Fruit fly (Drosophila melanogaster): ENCODE measurements around the gene CG45079.

CG45079 gene

dm6 chr3R:17124177-17124576, at the start of gene CG45079:
TSS of gene CG45079 (plus strand) at chr3R:17124477.
- TF ChIP-seq ttk (optimal IDR thresholded peaks at IDR 0.05) (no peak), Myc (optimal IDR thresholded peaks at IDR 0.05) (no peak), psq (optimal IDR thresholded peaks at IDR 0.05) (no peak), insv (optimal IDR thresholded peaks at IDR 0.05) (no peak), Sin3A (optimal IDR thresholded peaks at IDR 0.05) (no peak), h (optimal IDR thresholded peaks at IDR 0.05) (no peak)

- TF ChIP-seq insv (optimal IDR thresholded peaks at IDR 0.05) = peak; percentile 41
- TF ChIP-seq psq (optimal IDR thresholded peaks at IDR 0.05) = no peak
- TF ChIP-seq Myc (optimal IDR thresholded peaks at IDR 0.05) = no peak
- TF ChIP-seq h (optimal IDR thresholded peaks at IDR 0.05) = peak; percentile 44
These were observed 46.3 kb upstream of the CG45079 start for dm6 chr3R:17077968-17078417.

- TF ChIP-seq h (optimal IDR thresholded peaks at IDR 0.05) (no peak), ttk (optimal IDR thresholded peaks at IDR 0.05) (no peak), Myc (optimal IDR thresholded peaks at IDR 0.05) (no peak)
These were observed 45.1 kb upstream of the CG45079 start for dm6 chr3R:17078961-17079858.

DNA sequence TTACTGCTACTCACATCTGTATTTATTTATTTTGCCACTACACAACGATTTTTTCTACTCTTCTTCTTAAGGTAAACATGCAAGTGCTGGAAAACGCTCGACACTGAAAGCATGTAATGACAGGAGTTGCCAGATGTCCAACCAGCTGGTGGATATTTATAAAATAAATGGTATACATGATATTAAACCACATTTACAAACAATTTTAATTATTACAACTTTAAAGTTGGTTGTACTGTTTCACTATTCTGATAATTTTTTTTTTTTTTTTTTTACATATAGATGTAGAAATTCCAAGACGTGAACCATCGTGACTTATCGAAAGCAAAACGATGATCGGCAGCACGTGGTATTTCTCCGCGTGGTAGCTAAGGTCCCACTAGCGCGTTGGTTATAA, 44.4 kb upstream of the CG45079 start, which contains the start of the genes Keap1 and kuk:
Keap1 (minus strand) TSS at position 87 of the 397 bp plus-strand sequence.
kuk (plus strand) TSS at position 386 of the 397 bp plus-strand sequence.
- TF ChIP-seq ttk (optimal IDR thresholded peaks at IDR 0.05) (no peak), Myc (optimal IDR thresholded peaks at IDR 0.05) (no peak), h (optimal IDR thresholded peaks at IDR 0.05) (no peak), Sin3A (optimal IDR thresholded peaks at IDR 0.05) (no peak), psq (optimal IDR thresholded peaks at IDR 0.05) (no peak), insv (optimal IDR thresholded peaks at IDR 0.05) (no peak)

dm6 chr3R:17080666-17081358, 43.5 kb upstream of the CG45079 start:
- no peak for TF ChIP-seq Sin3A (optimal IDR thresholded peaks at IDR 0.05)
- peak; percentile 21 for TF ChIP-seq h (optimal IDR thresholded peaks at IDR 0.05)

- TF ChIP-seq insv (optimal IDR thresholded peaks at IDR 0.05) (no peak), psq (optimal IDR thresholded peaks at IDR 0.05) (no peak), Sin3A (optimal IDR thresholded peaks at IDR 0.05) (no peak), Myc (optimal IDR thresholded peaks at IDR 0.05) (no peak), ttk (optimal IDR thresholded peaks at IDR 0.05) (no peak), h (optimal IDR thresholded peaks at IDR 0.05) (no peak)
These were observed 42.8 kb upstream of the CG45079 start for dm6 chr3R:17081359-17081935.

dm6 chr3R:17082471-17082870, 41.8 kb upstream of the CG45079 start:
- no peak for TF ChIP-seq Sin3A (optimal IDR thresholded peaks at IDR 0.05)
- TF ChIP-seq psq (optimal IDR thresholded peaks at IDR 0.05) = no peak
- TF ChIP-seq ttk (optimal IDR thresholded peaks at IDR 0.05) = no peak
- TF ChIP-seq h (optimal IDR thresholded peaks at IDR 0.05) = no peak
- TF ChIP-seq insv (optimal IDR thresholded peaks at IDR 0.05) = no peak
- no peak for TF ChIP-seq Myc (optimal IDR thresholded peaks at IDR 0.05)

- TF ChIP-seq h (optimal IDR thresholded peaks at IDR 0.05) = no peak
- TF ChIP-seq Myc (optimal IDR thresholded peaks at IDR 0.05) = no peak
- no peak for TF ChIP-seq psq (optimal IDR thresholded peaks at IDR 0.05)
- TF ChIP-seq ttk (optimal IDR thresholded peaks at IDR 0.05) = no peak
- no peak for TF ChIP-seq insv (optimal IDR thresholded peaks at IDR 0.05)
- no peak for TF ChIP-seq Sin3A (optimal IDR thresholded peaks at IDR 0.05)
These were observed 39.1 kb upstream of the CG45079 start, which contains the start of gene GckIII for dm6 chr3R:17085029-17085807. TSS of gene GckIII (plus strand) at chr3R:17085513.

DNA sequence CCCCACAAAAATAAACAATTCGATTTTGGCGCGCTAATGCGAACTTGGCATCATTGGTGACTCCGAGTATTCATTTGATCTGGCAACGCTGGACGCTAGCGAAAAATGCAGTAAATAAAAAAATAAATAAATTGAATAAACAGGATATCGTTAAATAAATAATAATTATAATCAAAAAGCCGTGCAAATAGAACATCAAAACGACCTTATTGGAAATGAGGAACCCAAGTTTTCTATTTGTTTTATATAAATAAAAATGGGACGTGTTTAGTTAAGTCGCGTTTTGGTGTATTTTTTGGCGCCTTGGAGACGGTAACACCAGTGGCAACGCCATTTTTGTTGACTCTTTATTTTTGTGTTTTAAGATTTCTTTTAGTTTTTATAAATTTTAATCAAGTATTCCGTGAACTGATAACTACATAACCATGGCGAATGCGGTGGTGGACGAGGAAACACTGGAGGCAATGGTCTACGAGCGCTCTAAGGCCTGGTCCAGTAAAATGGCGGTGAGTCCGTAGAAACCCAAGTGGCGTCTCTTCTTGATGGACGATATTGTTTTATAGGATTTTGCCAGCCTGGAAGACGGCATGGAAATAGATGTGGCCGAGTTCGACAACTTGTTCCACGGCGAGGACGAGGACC, 36.2 kb upstream of the CG45079 start, which contains the start of gene cal1:
cal1 (plus strand) TSS at position 304 of the 642 bp plus-strand sequence.
- TF ChIP-seq Myc (optimal IDR thresholded peaks at IDR 0.05) (no peak), Sin3A (optimal IDR thresholded peaks at IDR 0.05) (no peak), psq (optimal IDR thresholded peaks at IDR 0.05) (no peak), h (optimal IDR thresholded peaks at IDR 0.05) (no peak), insv (optimal IDR thresholded peaks at IDR 0.05) (no peak), ttk (optimal IDR thresholded peaks at IDR 0.05) (no peak)

DNA sequence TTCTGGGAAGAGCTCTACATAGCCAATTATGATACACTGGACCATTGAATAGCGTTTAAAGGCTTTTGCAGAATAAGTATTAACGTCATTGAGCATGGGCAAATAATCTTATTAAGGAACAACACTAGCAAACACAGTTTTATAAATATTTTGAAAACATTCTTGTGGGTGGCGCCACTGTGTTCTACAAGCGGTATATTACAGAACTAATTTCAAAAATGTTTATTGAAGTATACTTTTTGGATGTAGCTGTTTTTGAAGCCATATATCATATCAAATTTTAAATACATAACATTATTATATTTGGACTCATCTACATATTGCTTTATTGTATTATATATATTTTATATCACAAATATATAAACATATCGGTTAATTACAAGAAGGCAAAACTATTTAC, 15.4 kb upstream of the CG45079 start:
- TF ChIP-seq Myc (optimal IDR thresholded peaks at IDR 0.05) = no peak
- TF ChIP-seq h (optimal IDR thresholded peaks at IDR 0.05) = no peak
- no peak for TF ChIP-seq Sin3A (optimal IDR thresholded peaks at IDR 0.05)
- no peak for TF ChIP-seq insv (optimal IDR thresholded peaks at IDR 0.05)
- TF ChIP-seq ttk (optimal IDR thresholded peaks at IDR 0.05) = no peak
- TF ChIP-seq psq (optimal IDR thresholded peaks at IDR 0.05) = no peak
